Worm (Caenorhabditis elegans): ENCODE data around the gene lron-1.
"Not testable (repeated sequence)": the region's sequence is repeated elsewhere in the genome, so short reads cannot be mapped to it uniquely, and the experiment has no call there.

DNA sequence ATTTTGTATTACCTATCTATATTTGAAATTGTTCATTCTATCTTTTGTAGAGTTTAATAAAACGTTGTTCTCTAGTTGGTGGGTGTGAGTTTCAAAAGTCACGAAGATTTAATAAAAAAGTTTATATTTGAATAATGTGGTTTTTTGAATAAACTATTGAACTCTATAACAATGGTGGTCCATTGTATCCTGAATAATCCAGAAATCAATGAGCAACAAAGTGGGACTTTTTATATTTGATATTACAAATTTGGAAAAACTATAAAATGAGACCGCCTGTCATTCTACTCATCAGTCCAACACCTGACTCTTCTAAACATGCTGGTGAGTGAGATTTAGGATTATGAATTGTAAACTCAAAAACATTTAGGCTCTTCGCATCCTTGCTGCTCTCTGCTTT, 44.1 kb upstream of the lron-1 start, which contains the start of gene nspc-19:
- not testable (repeated sequence) for TF ChIP-seq tbx-7 (tag; optimal IDR thresholded peaks at IDR 0.05); dmd-4 (tag; optimal IDR thresholded peaks at IDR 0.05; ENCODE audit: borderline replicate concordance); K02D7.2 (tag; optimal IDR thresholded peaks at IDR 0.05); ets-4 (tag; optimal IDR thresholded peaks at IDR 0.05); rnt-1 (tag; optimal IDR thresholded peaks at IDR 0.05); fax-1 (tag; optimal IDR thresholded peaks at IDR 0.05); K09A11.1 (tag; optimal IDR thresholded peaks at IDR 0.05; ENCODE audit: insufficient read depth); pat-9 (tag; optimal IDR thresholded peaks at IDR 0.05); ceh-6 (GFP tag; optimal IDR thresholded peaks at IDR 0.05); hlh-30 (tag; optimal IDR thresholded peaks at IDR 0.05; ENCODE audit: insufficient read depth); ceh-30 (tag; optimal IDR thresholded peaks at IDR 0.05); lim-6 (tag; optimal IDR thresholded peaks at IDR 0.05); nfya-1 (tag; optimal IDR thresholded peaks at IDR 0.05)

Data from whole organism, late embryonic.